Fruit fly (Drosophila melanogaster) whole organism, wandering third instar larva: ENCODE results near the gene Agpat3.

Experiments used
- CG9705 ChIP-seq: fragments of 200-800 bp; sonication (Bioruptor generic); optimal IDR thresholded peaks from 2 replicates; lab custom pipeline; 2018; ENCODE audit warnings: missing biosample characterization, mild to moderate bottlenecking, missing genetic modification characterization
- CrebA ChIP-seq: fragments of 200-800 bp; sonication (Bioruptor generic); optimal IDR thresholded peaks from 2 replicates; lab custom pipeline; 2016; ENCODE audit warnings: missing biosample characterization, mild to moderate bottlenecking, missing genetic modification characterization, borderline replicate concordance
- Dfd ChIP-seq: fragments of >200 bp; optimal IDR thresholded peaks from 2 replicates; lab custom pipeline; 2017; ENCODE audit warnings: missing biosample characterization, missing genetic modification characterization
- GATAd ChIP-seq: sonication (Bioruptor generic); optimal IDR thresholded peaks from 2 replicates; lab custom pipeline; 2016; ENCODE audit warnings: missing biosample characterization, missing genetic modification characterization
- HLH106 ChIP-seq: fragments of 200-800 bp; optimal IDR thresholded peaks from 3 replicates; lab custom pipeline; 2019; ENCODE audit warnings: missing biosample characterization, mild to moderate bottlenecking, missing genetic modification characterization, moderate library complexity
- Hnf4 ChIP-seq: fragments of 200-800 bp; sonication (Bioruptor generic); optimal IDR thresholded peaks from 2 replicates; lab custom pipeline; 2016; ENCODE audit warnings: missing biosample characterization, mild to moderate bottlenecking, missing genetic modification characterization
- Myc ChIP-seq: fragments of >200 bp; optimal IDR thresholded peaks from 2 replicates; lab custom pipeline; 2017
- N ChIP-seq: fragments of >200 bp; optimal IDR thresholded peaks from 2 replicates; lab custom pipeline; 2018; ENCODE audit warnings: missing biosample characterization, missing external identifiers, missing genetic modification characterization
- OdsH ChIP-seq: fragments of 200-800 bp; sonication (Bioruptor generic); optimal IDR thresholded peaks from 2 replicates; lab custom pipeline; 2016; ENCODE audit warnings: missing biosample characterization, mild to moderate bottlenecking, missing genetic modification characterization
- Rel ChIP-seq, 2 experiments: fragments of 200-800 bp; sonication (Bioruptor generic) in 1 of 2; optimal IDR thresholded peaks; 2 replicates in 1 of 2; 3 replicates in 1 of 2; lab custom pipeline; 2016 to 2019; ENCODE audit warnings: mild to moderate bottlenecking in 2 of 2, missing biosample characterization in 2 of 2, missing genetic modification characterization in 2 of 2, moderate library complexity in 1 of 2
- Sp1 ChIP-seq: fragments of 200-800 bp; sonication (Bioruptor generic); optimal IDR thresholded peaks from 3 replicates; lab custom pipeline; 2019; ENCODE audit warnings: missing biosample characterization, mild to moderate bottlenecking, missing genetic modification characterization, moderate library complexity
- Vsx2 ChIP-seq: fragments of 200-300, 225-300 bp; sonication (Bioruptor generic); optimal IDR thresholded peaks from 2 replicates; lab custom pipeline; 2018; ENCODE audit warnings: missing biosample characterization, missing genetic modification characterization; ENCODE audit not compliant: partially characterized antibody
- br ChIP-seq: fragments of 200-800 bp; sonication (Bioruptor generic); optimal IDR thresholded peaks from 2 replicates; lab custom pipeline; 2016; ENCODE audit warnings: missing biosample characterization, missing genetic modification characterization
- brk ChIP-seq: fragments of 200-800 bp; sonication (Bioruptor generic); optimal IDR thresholded peaks from 2 replicates; lab custom pipeline; 2016; ENCODE audit warnings: missing biosample characterization, mild to moderate bottlenecking, missing genetic modification characterization
- dl ChIP-seq, 2 experiments: fragments of 175-275, 200-275 bp in 1 of 2; fragments of 200-275 bp in 1 of 2; sonication (Bioruptor generic); optimal IDR thresholded peaks; lab custom pipeline; 2018; ENCODE audit warnings: mild to moderate bottlenecking in 2 of 2, missing biosample characterization in 2 of 2, missing genetic modification characterization in 2 of 2, moderate library complexity in 2 of 2; ENCODE audit not compliant: partially characterized antibody in 2 of 2, insufficient read depth in 1 of 2
- ey ChIP-seq: fragments of 200-800 bp; sonication (Bioruptor generic); optimal IDR thresholded peaks from 2 replicates; lab custom pipeline; 2016; ENCODE audit warnings: missing biosample characterization, missing genetic modification characterization
- foxo ChIP-seq, 2 experiments: fragments of 200-800 bp; sonication (Bioruptor generic); optimal IDR thresholded peaks; 2 replicates in 1 of 2; 3 replicates in 1 of 2; lab custom pipeline; 2016 to 2017; ENCODE audit warnings: missing biosample characterization in 2 of 2, missing genetic modification characterization in 2 of 2
- fru ChIP-seq: fragments of 200-800 bp; sonication (Bioruptor generic); optimal IDR thresholded peaks from 3 replicates; lab custom pipeline; 2016; ENCODE audit warnings: missing biosample characterization, mild to moderate bottlenecking, missing genetic modification characterization
- h ChIP-seq: fragments of 200-800 bp; sonication (Bioruptor generic); optimal IDR thresholded peaks from 3 replicates; lab custom pipeline; 2016; ENCODE audit warnings: missing biosample characterization, mild to moderate bottlenecking, missing genetic modification characterization
- lola ChIP-seq: fragments of >200 bp; optimal IDR thresholded peaks from 2 replicates; lab custom pipeline; 2017; ENCODE audit warnings: missing biosample characterization, missing genetic modification characterization
- pan ChIP-seq: fragments of >200 bp; optimal IDR thresholded peaks from 2 replicates; lab custom pipeline; 2017
- psq ChIP-seq: fragments of 200-800 bp; sonication (Bioruptor generic); optimal IDR thresholded peaks from 3 replicates; lab custom pipeline; 2017; ENCODE audit warnings: missing biosample characterization, mild to moderate bottlenecking, missing genetic modification characterization, moderate library complexity
- rgr ChIP-seq: fragments of 200-800 bp; sonication (Bioruptor generic); optimal IDR thresholded peaks from 3 replicates; lab custom pipeline; 2016; ENCODE audit warnings: missing biosample characterization, mild to moderate bottlenecking, missing genetic modification characterization
- sage ChIP-seq: fragments of 200-800 bp; sonication (Bioruptor generic); optimal IDR thresholded peaks from 2 replicates; lab custom pipeline; 2016; ENCODE audit warnings: missing biosample characterization, mild to moderate bottlenecking, missing genetic modification characterization
- sv ChIP-seq: fragments of 200-800 bp; sonication (Bioruptor generic); optimal IDR thresholded peaks from 3 replicates; lab custom pipeline; 2016; ENCODE audit warnings: missing biosample characterization, missing genetic modification characterization
- tai ChIP-seq: sonication (Bioruptor generic); optimal IDR thresholded peaks from 2 replicates; lab custom pipeline; 2016; ENCODE audit warnings: missing biosample characterization, missing genetic modification characterization
- woc ChIP-seq: sonication (Bioruptor generic); optimal IDR thresholded peaks from 2 replicates; lab custom pipeline; 2016; ENCODE audit warnings: missing biosample characterization, mild to moderate bottlenecking, missing genetic modification characterization

The Agpat3 gene

DNA sequence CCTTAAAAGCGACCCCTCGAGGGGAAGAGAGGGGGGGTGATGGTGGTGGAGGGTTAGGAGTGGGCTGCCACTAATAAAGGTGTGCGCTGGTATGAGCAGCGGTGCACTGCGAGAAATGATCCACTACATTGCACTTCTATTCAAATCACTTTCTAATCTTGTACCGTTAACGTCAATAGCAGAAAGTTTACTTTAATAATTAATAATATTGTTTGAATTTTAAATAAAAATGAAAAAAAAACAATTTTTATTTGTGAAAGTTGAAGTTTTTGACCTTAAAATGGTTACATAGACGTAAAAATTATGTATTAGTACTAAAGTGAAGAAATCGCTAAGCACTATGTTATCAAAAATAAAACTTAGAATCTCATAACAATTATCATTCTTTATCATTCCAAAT lies 7.1 kb upstream of the Agpat3 start:
- TF ChIP-seq fru (GFP tag; lab: Kevin White, UChicago) (no peak), HLH106 (tag; lab: Kevin White, UChicago) (no peak), woc (GFP tag; lab: Kevin White, UChicago) (no peak), sv (GFP tag; lab: Kevin White, UChicago) (no peak)
- TF ChIP-seq, all 38 proteins: peak for 0

DNA sequence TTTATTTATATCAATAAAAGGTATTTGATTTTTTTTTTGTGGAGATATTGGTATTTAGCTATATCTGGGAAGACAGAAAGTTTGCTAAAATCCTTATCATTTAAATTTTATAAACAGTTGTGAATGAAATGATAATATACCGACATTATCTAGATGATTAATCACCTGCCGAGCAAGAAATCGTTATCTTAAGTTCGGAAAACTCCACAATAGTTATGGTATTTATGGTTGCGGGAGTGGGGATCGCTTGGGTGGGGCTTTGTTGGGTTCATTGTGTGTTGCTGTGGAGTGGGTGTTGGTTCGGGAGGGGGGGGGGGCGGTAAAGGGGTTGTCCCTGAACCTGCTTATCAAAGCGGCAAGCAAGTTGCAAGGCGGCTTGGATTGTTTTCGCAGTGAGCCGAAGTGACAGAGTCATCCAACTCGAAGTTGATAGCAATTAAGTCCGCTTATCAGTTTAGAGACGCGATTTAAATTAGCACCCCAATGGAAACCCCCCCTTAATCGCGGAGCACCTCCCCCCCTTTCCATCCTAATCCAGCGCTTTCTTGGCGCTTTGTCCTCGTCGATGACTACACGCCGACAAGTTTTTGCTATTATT lies 6.5 kb upstream of the Agpat3 start:
- no peak for TF ChIP-seq rgr
- no peak for TF ChIP-seq OdsH (GFP tag; lab: Kevin White, UChicago)
- no peak for TF ChIP-seq tai (GFP tag; lab: Kevin White, UChicago)
- no peak for TF ChIP-seq Rel (GFP tag; optimal IDR thresholded peaks at IDR 0.05; lab: Kevin White, UChicago)
- TF ChIP-seq Rel (tag; optimal IDR thresholded peaks at IDR 0.05; lab: Kevin White, UChicago), result peak; percentile 87
- TF ChIP-seq Myc, result no peak

DNA sequence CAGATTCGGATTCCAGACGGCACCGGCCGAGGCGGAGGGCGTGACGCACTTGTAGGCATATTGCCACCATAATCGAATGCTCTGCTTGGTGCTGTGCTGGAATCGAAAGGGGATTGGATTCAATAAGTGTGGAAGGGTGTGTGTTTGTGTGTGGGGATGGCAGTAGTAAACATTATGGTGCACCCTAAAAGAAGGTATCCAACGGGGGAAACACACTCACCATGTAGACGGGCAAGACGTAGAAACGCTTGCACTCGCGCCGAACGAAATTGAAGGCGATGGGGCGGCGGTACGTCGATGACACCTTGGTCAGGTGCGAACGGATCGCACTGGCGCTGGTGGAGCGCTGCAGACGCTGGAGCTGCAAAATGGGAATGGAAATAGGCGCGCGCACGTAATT lies 5.5 kb upstream of the Agpat3 start:
- TF ChIP-seq Rel (GFP tag; optimal IDR thresholded peaks at IDR 0.05; lab: Kevin White, UChicago) (no peak), Rel (tag; optimal IDR thresholded peaks at IDR 0.05; lab: Kevin White, UChicago) (peak; percentile 77), brk (GFP tag; lab: Kevin White, UChicago) (no peak)

DNA sequence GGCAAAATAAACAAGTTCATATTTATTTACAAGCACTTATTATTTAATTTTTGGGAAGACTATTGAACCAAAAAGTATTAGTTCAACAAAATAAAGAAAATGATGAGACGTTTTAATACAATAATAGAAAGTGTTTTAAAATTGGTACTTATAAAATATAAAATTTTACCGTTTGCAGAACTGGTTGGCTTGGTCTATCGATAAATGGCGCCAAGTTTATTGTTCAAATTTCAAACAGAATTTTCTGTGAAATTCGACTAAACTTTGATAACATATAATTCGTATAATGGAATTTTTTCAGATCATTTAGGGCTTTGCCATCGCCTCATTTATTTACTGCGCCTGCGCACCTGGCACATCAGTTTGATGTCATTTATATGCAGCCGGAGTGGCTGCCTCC lies 5.0 kb upstream of the Agpat3 start:
- TF ChIP-seq psq (GFP tag; lab: Kevin White, UChicago) (no peak), pan (no peak)

DNA sequence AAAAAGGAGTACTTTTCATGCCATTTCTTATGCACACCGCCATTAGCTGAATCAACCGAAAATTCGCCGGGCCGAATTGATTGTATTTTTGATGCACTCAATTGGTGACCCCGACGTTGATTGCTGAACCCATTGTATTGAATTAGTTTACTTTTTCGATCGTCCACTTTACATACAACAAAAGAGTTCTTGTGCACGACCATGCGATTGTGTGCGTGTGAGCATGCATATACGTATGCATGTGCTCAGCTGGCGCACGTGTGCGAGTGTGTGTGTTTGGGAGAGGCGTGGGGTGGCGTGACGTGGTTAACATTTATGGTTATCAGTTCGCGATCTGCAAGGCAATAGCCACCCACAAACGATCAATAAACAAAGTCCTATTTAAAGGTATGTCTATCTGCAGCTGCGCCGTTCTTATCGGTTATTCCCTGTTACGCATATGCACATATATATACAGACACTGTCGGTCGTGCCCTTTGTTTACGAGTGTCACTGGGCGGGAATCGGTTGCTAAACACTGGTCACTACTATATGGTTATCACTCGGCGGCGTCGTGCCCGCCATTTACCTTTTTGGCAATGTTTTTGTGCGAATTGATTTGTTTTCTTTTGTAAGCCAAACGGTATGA lies 391 bp downstream of the Agpat3 start:
- TF ChIP-seq CG9705 (GFP tag; lab: Kevin White, UChicago), result no peak
- TF ChIP-seq lola (GFP tag; lab: Kevin White, UChicago), result no peak
- TF ChIP-seq Dfd (GFP tag; lab: Kevin White, UChicago), result no peak
- TF ChIP-seq Sp1 (GFP tag; lab: Kevin White, UChicago), result peak; percentile 14
- TF ChIP-seq h, result peak; percentile 66
- TF ChIP-seq HLH106 (tag; lab: Kevin White, UChicago), result no peak
- no peak for TF ChIP-seq ey (GFP tag; lab: Kevin White, UChicago)
- peak; percentile 3 for TF ChIP-seq Rel (GFP tag; optimal IDR thresholded peaks at IDR 0.05; lab: Kevin White, UChicago)
- peak; percentile 62 for TF ChIP-seq Rel (tag; optimal IDR thresholded peaks at IDR 0.05; lab: Kevin White, UChicago)
- TF ChIP-seq foxo (GFP tag; optimal IDR thresholded peaks at IDR 0.05; lab: Kevin White, UChicago), result no peak
- no peak for TF ChIP-seq brk (GFP tag; lab: Kevin White, UChicago)
- TF ChIP-seq Hnf4 (GFP tag; lab: Kevin White, UChicago), result peak; percentile 29
- TF ChIP-seq sage (GFP tag; lab: Kevin White, UChicago), result no peak
- TF ChIP-seq dl (GFP tag; optimal IDR thresholded peaks at IDR 0.05; lab: Kevin White, UChicago; ENCODE audit: insufficient read depth in 1 of 2, partially characterized antibody in 2 of 2), result no peak
- TF ChIP-seq CrebA, result peak; percentile 87
- peak; percentile 2 for TF ChIP-seq br (GFP tag; lab: Kevin White, UChicago)
- TF ChIP-seq OdsH (GFP tag; lab: Kevin White, UChicago), result peak; percentile 43
- peak; percentile 38 for TF ChIP-seq N (GFP tag; lab: Kevin White, UChicago)
- TF ChIP-seq woc (GFP tag; lab: Kevin White, UChicago), result peak; percentile 0

DNA sequence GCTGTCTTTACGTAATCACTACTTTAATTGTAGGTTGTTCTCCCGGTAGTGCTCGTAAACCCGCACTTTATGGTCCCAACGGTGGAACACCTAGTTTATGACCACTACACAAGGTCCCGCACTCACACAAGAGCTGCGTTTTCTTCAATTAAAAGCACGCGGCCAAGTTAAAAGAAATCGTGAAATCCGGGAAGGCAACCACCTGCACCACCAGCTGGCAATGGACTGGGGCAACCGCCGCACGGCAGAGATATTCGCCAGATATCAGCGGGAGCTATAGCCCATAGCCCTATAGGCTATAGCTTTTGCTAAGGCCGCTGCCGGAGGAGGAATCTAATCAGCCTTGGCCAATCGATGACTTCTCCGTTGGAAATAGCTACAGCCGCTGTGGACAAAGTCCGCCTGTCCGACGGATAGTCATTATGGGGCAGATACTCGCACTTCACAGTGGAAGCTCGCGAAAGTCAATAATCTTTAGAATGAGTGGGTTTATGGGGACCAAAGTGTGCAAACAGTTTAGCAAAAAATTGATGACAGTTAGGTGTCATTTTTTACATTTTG lies 1.5 kb downstream of the Agpat3 start:
- TF ChIP-seq Vsx2 (GFP tag; lab: Kevin White, UChicago) (no peak), brk (GFP tag; lab: Kevin White, UChicago) (no peak), lola (GFP tag; lab: Kevin White, UChicago) (no peak), GATAd (GFP tag; lab: Kevin White, UChicago) (no peak), h (peak; percentile 12)
- TF ChIP-seq, all 38 proteins: peak for 1
